Fruit fly (Drosophila melanogaster): Measurements from ENCODE around the gene CG14419.

The CG14419 gene

DNA sequence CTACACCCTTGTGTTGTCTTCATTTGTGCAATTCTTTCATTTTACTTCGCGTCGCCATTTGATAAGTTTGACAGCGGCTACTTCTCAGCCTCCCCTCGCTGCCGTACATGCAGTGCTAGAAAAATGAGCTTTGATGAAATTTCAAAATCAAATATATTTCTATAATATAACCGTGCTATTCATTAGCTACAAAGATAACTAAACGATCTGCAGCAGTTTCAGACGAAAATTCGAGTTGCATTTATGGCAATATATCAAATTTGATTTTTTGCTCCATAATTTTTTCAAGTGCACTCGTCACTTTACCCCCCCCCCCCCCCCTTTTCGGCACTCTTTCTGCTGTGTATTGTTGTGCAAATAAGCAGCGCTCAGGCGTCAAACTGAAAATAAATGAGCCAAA, 26.9 kb upstream of the CG14419 start:
- no peak for TF ChIP-seq Hr96 (GFP tag; optimal IDR thresholded peaks at IDR 0.05)
- no peak for TF ChIP-seq CG33017 (tag; optimal IDR thresholded peaks at IDR 0.05)
- no peak for TF ChIP-seq CG12768 (GFP tag; optimal IDR thresholded peaks at IDR 0.05)
- TF ChIP-seq CG14711 (tag; optimal IDR thresholded peaks at IDR 0.05), result no peak
- TF ChIP-seq toe (GFP tag; optimal IDR thresholded peaks at IDR 0.05), result no peak
- TF ChIP-seq kay (GFP tag; ENCODE audit: borderline replicate concordance), result no peak
- TF ChIP-seq Crg-1 (GFP tag; optimal IDR thresholded peaks at IDR 0.05), result no peak
- TF ChIP-seq CG11617 (GFP tag; optimal IDR thresholded peaks at IDR 0.05), result no peak
- no peak for TF ChIP-seq CG7101 (tag; optimal IDR thresholded peaks at IDR 0.05)
- no peak for TF ChIP-seq pad (GFP tag; optimal IDR thresholded peaks at IDR 0.05)
- no peak for TF ChIP-seq Mnt (GFP tag; optimal IDR thresholded peaks at IDR 0.05)
- no peak for TF ChIP-seq bab1 (GFP tag; optimal IDR thresholded peaks at IDR 0.05)

DNA sequence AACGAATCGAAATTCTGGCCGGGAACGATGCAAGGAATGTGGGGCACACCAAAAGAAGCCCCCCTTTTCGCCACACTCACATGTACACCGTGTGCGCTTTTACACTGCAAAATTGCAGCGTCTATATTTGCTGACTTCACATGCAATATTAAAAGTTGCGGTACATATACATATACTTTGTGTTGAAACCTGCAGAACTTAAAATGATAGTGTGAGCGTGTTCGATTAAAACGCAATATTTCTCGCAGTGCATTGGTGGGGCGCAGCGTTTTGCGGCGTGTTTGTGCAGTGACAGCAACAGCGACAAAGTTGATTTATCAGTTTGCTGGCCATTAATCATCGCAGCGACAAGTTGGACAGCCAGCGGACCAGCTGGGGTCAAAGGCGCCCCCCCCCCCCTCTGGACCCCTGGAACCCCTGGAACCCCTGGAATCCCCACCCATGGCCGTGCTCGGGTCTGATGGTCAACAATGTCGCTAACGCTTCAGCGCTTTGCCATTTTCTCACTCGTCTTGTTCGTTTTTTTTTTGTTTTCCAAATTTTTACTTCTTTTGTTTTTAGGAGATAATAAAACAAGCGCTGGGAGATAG, 21.5 kb upstream of the CG14419 start:
- no peak for TF ChIP-seq CG14711 (tag; optimal IDR thresholded peaks at IDR 0.05)
- no peak for TF ChIP-seq toe (GFP tag; optimal IDR thresholded peaks at IDR 0.05)

dm6 chrX:2890468-2890867, 4.8 kb upstream of the CG14419 start, which contains the start of gene CG3526:
Gene CG3526 (plus strand): TSS chrX:2890768.
- no peak for TF ChIP-seq CG14711 (tag; optimal IDR thresholded peaks at IDR 0.05)
- no peak for TF ChIP-seq CG1620 (GFP tag; optimal IDR thresholded peaks at IDR 0.05)
- TF ChIP-seq CG7101 (tag; optimal IDR thresholded peaks at IDR 0.05), result no peak
- TF ChIP-seq kay (GFP tag; ENCODE audit: borderline replicate concordance), result no peak

DNA sequence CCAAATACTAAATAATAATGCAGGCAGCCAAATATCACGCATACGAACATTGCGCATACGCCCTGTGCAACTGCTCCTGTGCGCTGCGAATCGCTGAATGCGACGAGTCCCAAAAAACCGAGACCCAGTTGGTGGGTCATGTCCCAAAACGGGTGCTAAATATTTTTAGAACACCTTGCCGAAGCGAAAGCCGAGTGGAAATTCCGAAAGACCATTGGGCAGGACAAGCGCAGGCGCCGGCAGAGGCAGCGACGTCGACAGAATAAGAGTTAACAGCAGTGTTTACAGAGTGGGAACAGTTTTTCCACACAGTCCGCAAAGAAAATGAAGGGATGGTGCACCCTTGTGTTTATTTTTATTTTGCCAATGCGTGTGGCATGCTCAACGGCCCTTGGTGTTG, 2.5 kb upstream of the CG14419 start:
- no peak for TF ChIP-seq tj (GFP tag; optimal IDR thresholded peaks at IDR 0.05)
- no peak for TF ChIP-seq CG33017 (tag; optimal IDR thresholded peaks at IDR 0.05)
- no peak for TF ChIP-seq cic (GFP tag; optimal IDR thresholded peaks at IDR 0.05)
- TF ChIP-seq Clk (GFP tag; optimal IDR thresholded peaks at IDR 0.05), result no peak
- TF ChIP-seq CG11617 (GFP tag; optimal IDR thresholded peaks at IDR 0.05), result no peak
- no peak for TF ChIP-seq CG14711 (tag; optimal IDR thresholded peaks at IDR 0.05)
- TF ChIP-seq Mnt (GFP tag; optimal IDR thresholded peaks at IDR 0.05), result no peak
- no peak for TF ChIP-seq bab1 (GFP tag; optimal IDR thresholded peaks at IDR 0.05)
- TF ChIP-seq CG7101 (tag; optimal IDR thresholded peaks at IDR 0.05), result no peak
- no peak for TF ChIP-seq Crg-1 (GFP tag; optimal IDR thresholded peaks at IDR 0.05)
- no peak for TF ChIP-seq CG12768 (GFP tag; optimal IDR thresholded peaks at IDR 0.05)
- no peak for TF ChIP-seq CG5204 (GFP tag; optimal IDR thresholded peaks at IDR 0.05)
- TF ChIP-seq CG1620 (GFP tag; optimal IDR thresholded peaks at IDR 0.05), result no peak
- no peak for TF ChIP-seq toe (GFP tag; optimal IDR thresholded peaks at IDR 0.05)
- no peak for TF ChIP-seq CG7045 (GFP tag; optimal IDR thresholded peaks at IDR 0.05)
- no peak for TF ChIP-seq kay (GFP tag; ENCODE audit: borderline replicate concordance)
- no peak for TF ChIP-seq cnc (optimal IDR thresholded peaks at IDR 0.05)

dm6 chrX:2883561-2883960, 2.2 kb downstream of the CG14419 start, which contains the start of gene CG14418:
Gene CG14418 (minus strand): TSS chrX:2883661.
- no peak for TF ChIP-seq CG7045 (GFP tag; optimal IDR thresholded peaks at IDR 0.05)

DNA sequence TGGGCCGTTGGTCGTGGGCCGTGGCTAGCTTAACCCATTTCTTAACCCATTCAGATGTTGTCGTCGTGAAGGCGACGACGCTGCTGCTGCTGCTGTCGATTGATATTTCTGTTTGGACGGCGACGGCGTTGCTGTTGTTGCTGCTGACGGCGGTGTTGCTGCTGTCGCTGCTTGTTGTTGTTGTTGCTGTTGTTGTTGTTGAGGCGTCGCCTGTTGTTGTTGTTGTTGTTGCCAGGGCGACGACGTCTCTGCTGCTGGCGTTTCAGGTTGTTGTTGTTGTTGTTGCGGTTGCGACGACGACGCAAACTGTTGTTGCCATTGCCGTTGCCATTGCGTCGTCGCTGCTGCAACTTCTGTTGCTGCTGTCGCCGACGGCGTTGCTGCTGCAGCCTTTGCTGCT, 3.2 kb downstream of the CG14419 start:
- no peak for TF ChIP-seq cnc (optimal IDR thresholded peaks at IDR 0.05)
- TF ChIP-seq ovo (GFP tag; optimal IDR thresholded peaks at IDR 0.05), result no peak
- TF ChIP-seq CG7101 (tag; optimal IDR thresholded peaks at IDR 0.05), result no peak

dm6 chrX:2880660-2881059, 5.1 kb downstream of the CG14419 start:
- TF ChIP-seq cnc (optimal IDR thresholded peaks at IDR 0.05) (no peak), cic (GFP tag; optimal IDR thresholded peaks at IDR 0.05) (no peak), CG11617 (GFP tag; optimal IDR thresholded peaks at IDR 0.05) (no peak), tj (GFP tag; optimal IDR thresholded peaks at IDR 0.05) (no peak), kay (GFP tag; ENCODE audit: borderline replicate concordance) (no peak), Mnt (GFP tag; optimal IDR thresholded peaks at IDR 0.05) (no peak), ovo (GFP tag; optimal IDR thresholded peaks at IDR 0.05) (no peak), Clk (GFP tag; optimal IDR thresholded peaks at IDR 0.05) (no peak), Crg-1 (GFP tag; optimal IDR thresholded peaks at IDR 0.05) (no peak), CG5204 (GFP tag; optimal IDR thresholded peaks at IDR 0.05) (no peak), CG7045 (GFP tag; optimal IDR thresholded peaks at IDR 0.05) (no peak), CG1620 (GFP tag; optimal IDR thresholded peaks at IDR 0.05) (no peak), toe (GFP tag; optimal IDR thresholded peaks at IDR 0.05) (no peak), CG14711 (tag; optimal IDR thresholded peaks at IDR 0.05) (no peak), CG33017 (tag; optimal IDR thresholded peaks at IDR 0.05) (no peak), pad (GFP tag; optimal IDR thresholded peaks at IDR 0.05) (no peak), CG12768 (GFP tag; optimal IDR thresholded peaks at IDR 0.05) (no peak), CG7101 (tag; optimal IDR thresholded peaks at IDR 0.05) (no peak), Hr96 (GFP tag; optimal IDR thresholded peaks at IDR 0.05) (no peak), bab1 (GFP tag; optimal IDR thresholded peaks at IDR 0.05) (no peak)

DNA sequence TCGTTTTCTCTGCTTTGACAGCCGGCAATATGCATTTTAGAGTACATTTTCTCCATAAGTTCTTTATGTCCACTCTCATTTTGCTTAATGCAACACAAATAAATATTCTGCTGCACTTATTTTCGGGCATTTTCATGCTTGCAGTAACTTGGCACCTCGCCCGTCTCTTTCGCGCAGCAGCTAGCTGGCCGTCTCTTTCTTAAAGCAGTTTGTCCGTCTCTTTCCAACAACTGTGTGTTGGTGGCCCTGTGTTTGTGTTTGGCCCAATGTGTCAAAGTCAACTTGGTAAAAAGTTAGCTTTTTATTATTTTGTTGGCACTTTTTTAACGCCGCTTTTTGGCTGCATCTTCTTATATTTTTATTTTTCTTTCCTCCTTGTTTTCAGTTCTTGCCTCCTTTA, 8.6 kb downstream of the CG14419 start:
- no peak for TF ChIP-seq CG12768 (GFP tag; optimal IDR thresholded peaks at IDR 0.05)
- TF ChIP-seq CG11617 (GFP tag; optimal IDR thresholded peaks at IDR 0.05), result no peak
- TF ChIP-seq cnc (optimal IDR thresholded peaks at IDR 0.05), result no peak
- no peak for TF ChIP-seq Hr96 (GFP tag; optimal IDR thresholded peaks at IDR 0.05)
- no peak for TF ChIP-seq Crg-1 (GFP tag; optimal IDR thresholded peaks at IDR 0.05)
- TF ChIP-seq CG1620 (GFP tag; optimal IDR thresholded peaks at IDR 0.05), result no peak
- no peak for TF ChIP-seq kay (GFP tag; ENCODE audit: borderline replicate concordance)
- TF ChIP-seq Mnt (GFP tag; optimal IDR thresholded peaks at IDR 0.05), result no peak
- no peak for TF ChIP-seq Clk (GFP tag; optimal IDR thresholded peaks at IDR 0.05)
- TF ChIP-seq CG7101 (tag; optimal IDR thresholded peaks at IDR 0.05), result no peak
- TF ChIP-seq bab1 (GFP tag; optimal IDR thresholded peaks at IDR 0.05), result no peak
- no peak for TF ChIP-seq pad (GFP tag; optimal IDR thresholded peaks at IDR 0.05)
